Fruit fly (Drosophila melanogaster) whole organism, embryonic: ENCODE data around the gene CG32599.

ENCODE experiments used
- CG13123 ChIP-seq: fragments of 200-800 bp; sonication (Bioruptor generic); optimal IDR thresholded peaks from 2 replicates; lab custom pipeline; 2016; ENCODE audit warnings: missing biosample characterization, missing genetic modification characterization
- CG33557 ChIP-seq: fragments of 200-800 bp; sonication (Bioruptor generic); optimal IDR thresholded peaks from 2 replicates; lab custom pipeline; 2019; ENCODE audit warnings: missing biosample characterization, mild to moderate bottlenecking, missing genetic modification characterization, moderate library complexity
- Dad ChIP-seq: fragments of 200-800 bp; sonication (Bioruptor generic); optimal IDR thresholded peaks from 3 replicates; lab custom pipeline; 2016; ENCODE audit warnings: missing biosample characterization, missing genetic modification characterization

DNA sequence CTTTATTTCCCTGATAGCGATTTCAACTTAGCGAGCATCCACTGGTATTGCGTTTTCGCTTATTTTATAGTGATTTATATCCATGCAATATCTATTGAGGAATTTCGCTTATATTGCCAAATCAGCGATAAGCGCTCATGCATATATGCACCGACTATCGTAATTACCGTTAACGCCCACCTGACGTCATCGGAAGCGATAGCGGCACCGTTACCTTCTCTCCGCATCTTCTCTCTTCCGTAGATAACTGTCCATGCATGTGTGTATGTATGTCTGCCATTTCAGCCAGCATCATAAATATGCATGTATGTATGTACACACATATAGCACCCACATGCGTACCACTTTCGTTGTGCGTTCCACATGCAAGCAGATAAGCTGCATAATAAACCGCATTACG, 22.3 kb upstream of the CG32599 start:
- TF ChIP-seq CG33557 (GFP tag; lab: Kevin White, UChicago) (no peak), Dad (GFP tag; lab: Kevin White, UChicago) (no peak), CG13123 (GFP tag; lab: Kevin White, UChicago) (no peak)
